Fruit fly (Drosophila melanogaster) whole organism, wandering third instar larva: ENCODE data around the gene Reck.

Source experiments
- Dfd ChIP-seq: fragments of >200 bp; optimal IDR thresholded peaks from 2 replicates; lab custom pipeline; 2017; ENCODE audit warnings: missing biosample characterization, missing genetic modification characterization
- GATAd ChIP-seq: sonication (Bioruptor generic); optimal IDR thresholded peaks from 2 replicates; lab custom pipeline; 2016; ENCODE audit warnings: missing biosample characterization, missing genetic modification characterization
- Myc ChIP-seq: fragments of >200 bp; optimal IDR thresholded peaks from 2 replicates; lab custom pipeline; 2017
- OdsH ChIP-seq: fragments of 200-800 bp; sonication (Bioruptor generic); optimal IDR thresholded peaks from 2 replicates; lab custom pipeline; 2016; ENCODE audit warnings: missing biosample characterization, mild to moderate bottlenecking, missing genetic modification characterization
- br ChIP-seq: fragments of 200-800 bp; sonication (Bioruptor generic); optimal IDR thresholded peaks from 2 replicates; lab custom pipeline; 2016; ENCODE audit warnings: missing biosample characterization, missing genetic modification characterization
- dl ChIP-seq, 2 experiments: fragments of 175-275, 200-275 bp in 1 of 2; fragments of 200-275 bp in 1 of 2; sonication (Bioruptor generic); optimal IDR thresholded peaks; lab custom pipeline; 2018; ENCODE audit warnings: mild to moderate bottlenecking in 2 of 2, missing biosample characterization in 2 of 2, missing genetic modification characterization in 2 of 2, moderate library complexity in 2 of 2; ENCODE audit not compliant: partially characterized antibody in 2 of 2, insufficient read depth in 1 of 2
- dsf ChIP-seq: sonication (Bioruptor generic); optimal IDR thresholded peaks from 2 replicates; lab custom pipeline; 2016; ENCODE audit warnings: missing biosample characterization, missing genetic modification characterization, borderline replicate concordance
- h ChIP-seq: fragments of 200-800 bp; sonication (Bioruptor generic); optimal IDR thresholded peaks from 3 replicates; lab custom pipeline; 2016; ENCODE audit warnings: missing biosample characterization, mild to moderate bottlenecking, missing genetic modification characterization
- jim ChIP-seq: fragments of 175-275, 200-325 bp; sonication (Bioruptor generic); optimal IDR thresholded peaks from 2 replicates; lab custom pipeline; 2016; ENCODE audit warnings: missing biosample characterization, mild to moderate bottlenecking, missing genetic modification characterization
- psq ChIP-seq: fragments of 200-800 bp; sonication (Bioruptor generic); optimal IDR thresholded peaks from 3 replicates; lab custom pipeline; 2017; ENCODE audit warnings: missing biosample characterization, mild to moderate bottlenecking, missing genetic modification characterization, moderate library complexity
- sv ChIP-seq: fragments of 200-800 bp; sonication (Bioruptor generic); optimal IDR thresholded peaks from 3 replicates; lab custom pipeline; 2016; ENCODE audit warnings: missing biosample characterization, missing genetic modification characterization

- TF ChIP-seq Dfd (GFP tag; lab: Kevin White, UChicago) (no peak), br (no peak), sv (GFP tag; lab: Kevin White, UChicago) (no peak), OdsH (GFP tag; lab: Kevin White, UChicago) (no peak), dsf (GFP tag; lab: Kevin White, UChicago) (no peak), psq (no peak), h (no peak), dl (GFP tag; optimal IDR thresholded peaks at IDR 0.05; lab: Kevin White, UChicago; ENCODE audit: insufficient read depth in 1 of 2, partially characterized antibody in 2 of 2) (no peak), jim (GFP tag; lab: Kevin White, UChicago) (no peak), GATAd (GFP tag; lab: Kevin White, UChicago) (no peak), Myc (no peak)
These were observed 20.8 kb upstream of the Reck start for dm6 chr3L:15034714-15035076.
